Fruit fly (Drosophila melanogaster): ENCODE data around the gene CG45486.

dm6 chrX:19897328-19897990, 12.5 kb downstream of the CG45486 start:
- no peak for TF ChIP-seq CG8478 (optimal IDR thresholded peaks at IDR 0.05)
- no peak for TF ChIP-seq psq (optimal IDR thresholded peaks at IDR 0.05)
- no peak for TF ChIP-seq EcR (GFP tag; optimal IDR thresholded peaks at IDR 0.05)
- TF ChIP-seq Dll (optimal IDR thresholded peaks at IDR 0.05), result no peak
- TF ChIP-seq usp (GFP tag; optimal IDR thresholded peaks at IDR 0.05), result no peak
